Fruit fly (Drosophila melanogaster) whole organism: Measurements from ENCODE around the gene Sbp2.

Experiments used
- CG8478 ChIP-seq: fragments of >200 bp; optimal IDR thresholded peaks from 2 replicates; lab custom pipeline; 2018; ENCODE audit warnings: inconsistent platforms
- Dll ChIP-seq: fragments of >200 bp; optimal IDR thresholded peaks from 2 replicates; lab custom pipeline; 2017
- EcR ChIP-seq, 2 experiments: fragments of >200 bp; optimal IDR thresholded peaks; 2 replicates each; lab custom pipeline; 2017; ENCODE audit warnings: missing biosample characterization in 2 of 2, missing genetic modification characterization in 2 of 2, missing genetic modification reagents in 2 of 2
- pan ChIP-seq: fragments of >200 bp; optimal IDR thresholded peaks from 2 replicates; lab custom pipeline; 2017
- psq ChIP-seq: fragments of >200 bp; optimal IDR thresholded peaks from 2 replicates; lab custom pipeline; 2017
- usp ChIP-seq: fragments of >200 bp; optimal IDR thresholded peaks from 2 replicates; lab custom pipeline; 2017; ENCODE audit warnings: missing biosample characterization, missing genetic modification characterization, mixed read lengths

Gene Sbp2

DNA sequence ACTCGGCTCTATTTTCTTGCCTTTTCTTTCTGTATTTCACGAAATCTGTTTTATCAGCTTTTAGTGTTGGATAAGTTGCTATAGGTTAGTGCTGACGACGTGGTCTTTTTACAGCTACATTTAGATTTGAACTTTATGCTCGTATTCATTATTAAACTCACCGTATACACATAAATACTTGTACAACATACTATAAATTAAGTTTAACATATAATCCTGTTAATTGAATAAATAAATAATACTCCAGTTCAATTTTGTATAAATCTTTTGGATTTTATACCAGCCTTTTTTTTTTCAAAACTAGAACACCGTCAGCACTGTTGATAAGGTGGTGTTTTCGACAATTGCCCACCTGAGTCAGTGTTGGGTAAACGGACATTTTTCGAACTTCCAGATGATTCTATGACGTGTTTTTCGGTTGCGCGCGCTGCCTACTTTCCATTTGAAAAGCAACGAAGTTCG lies 5.0 kb downstream of the Sbp2 start, which contains the start of gene BI-1:
TSS of gene BI-1 (minus strand) at position 51 of the 462 bp plus-strand sequence.
- TF ChIP-seq pan (lab: Kevin White, UChicago) (no peak), CG8478 (lab: Kevin White, UChicago) (no peak), EcR (GFP tag; optimal IDR thresholded peaks at IDR 0.05; lab: Kevin White, UChicago) (no peak), Dll (lab: Kevin White, UChicago) (no peak), psq (no peak), usp (GFP tag; lab: Kevin White, UChicago) (no peak)

DNA sequence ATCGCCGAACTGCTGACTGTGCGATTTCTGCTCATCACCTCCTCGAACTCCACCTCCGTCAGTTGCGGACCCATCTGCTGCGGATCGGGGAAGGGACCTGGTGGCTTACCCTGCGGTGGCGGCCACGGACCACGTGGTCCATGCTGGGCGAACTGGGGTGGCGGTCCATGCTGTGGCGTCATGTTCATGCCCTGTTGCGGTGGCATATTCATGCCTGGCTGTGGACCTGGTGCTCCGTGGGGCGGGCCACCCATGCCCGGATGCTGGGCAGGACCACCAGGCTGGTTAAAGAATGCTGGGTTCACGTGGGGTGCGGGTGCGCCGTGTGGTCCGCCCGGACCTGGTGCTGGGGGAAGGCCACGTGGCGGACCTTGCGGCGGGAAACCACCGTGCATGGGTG lies 8.3 kb downstream of the Sbp2 start:
- no peak for TF ChIP-seq CG8478 (lab: Kevin White, UChicago)
- no peak for TF ChIP-seq usp (GFP tag; lab: Kevin White, UChicago)
- TF ChIP-seq psq: no peak
- TF ChIP-seq EcR (GFP tag; optimal IDR thresholded peaks at IDR 0.05; lab: Kevin White, UChicago): no peak
- no peak for TF ChIP-seq Dll (lab: Kevin White, UChicago)
- TF ChIP-seq pan (lab: Kevin White, UChicago): no peak

DNA sequence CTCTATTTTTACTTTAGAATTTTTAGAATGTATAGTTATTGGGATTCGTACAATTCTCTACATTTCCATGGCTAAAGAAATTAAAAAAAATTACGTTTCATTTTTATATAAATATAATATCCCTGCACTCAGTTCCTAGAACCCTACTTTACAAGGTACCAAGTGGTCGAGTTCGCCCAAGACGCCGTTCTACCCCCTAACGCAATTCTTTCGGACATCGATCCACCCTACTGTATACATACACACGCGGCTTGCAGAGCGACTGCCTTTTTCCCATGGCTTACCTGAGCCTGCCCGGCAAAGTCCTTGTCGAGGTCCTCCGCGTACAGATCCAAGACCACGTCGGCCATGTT lies 10.8 kb downstream of the Sbp2 start:
- TF ChIP-seq pan (lab: Kevin White, UChicago) (peak; percentile 45), usp (GFP tag; lab: Kevin White, UChicago) (no peak)

DNA sequence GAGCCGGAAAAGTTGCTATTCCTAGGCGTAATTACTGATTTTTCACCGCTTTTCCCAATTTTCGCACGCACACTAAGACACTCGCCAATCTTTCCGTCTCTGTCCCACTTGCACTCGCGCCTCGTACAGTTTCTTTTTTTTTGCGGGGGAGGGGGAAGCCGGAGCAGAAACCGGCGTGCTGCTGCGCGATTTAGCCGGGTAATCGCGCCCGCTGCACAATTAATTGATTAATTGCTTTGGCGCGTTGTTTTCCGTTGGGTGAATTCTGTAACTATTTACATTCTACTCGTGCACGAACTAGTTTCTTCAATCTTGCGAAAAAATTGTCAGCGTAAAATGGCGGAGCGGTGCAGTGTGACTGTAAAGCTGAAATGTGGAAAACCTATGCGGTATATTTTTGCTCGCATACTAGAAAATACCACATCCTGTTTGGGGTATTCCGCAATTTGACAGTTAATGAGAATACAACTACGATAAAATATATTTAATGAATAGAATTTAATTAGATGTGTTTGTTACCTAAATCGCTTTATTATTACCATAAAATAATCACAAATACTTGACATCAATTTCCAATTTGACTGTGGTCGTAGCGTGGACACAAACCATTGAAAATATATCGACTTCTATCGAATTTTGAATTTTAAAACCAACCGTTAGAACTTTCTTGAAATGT lies 11.3 kb downstream of the Sbp2 start, which contains the start of gene Cpsf6:
TSS of gene Cpsf6 (minus strand) at position 362 of the 676 bp plus-strand sequence.
- no peak for TF ChIP-seq Dll (lab: Kevin White, UChicago)
- TF ChIP-seq pan (lab: Kevin White, UChicago): no peak
- no peak for TF ChIP-seq EcR (GFP tag; optimal IDR thresholded peaks at IDR 0.05; lab: Kevin White, UChicago)
- peak; percentile 65 for TF ChIP-seq CG8478 (lab: Kevin White, UChicago)

DNA sequence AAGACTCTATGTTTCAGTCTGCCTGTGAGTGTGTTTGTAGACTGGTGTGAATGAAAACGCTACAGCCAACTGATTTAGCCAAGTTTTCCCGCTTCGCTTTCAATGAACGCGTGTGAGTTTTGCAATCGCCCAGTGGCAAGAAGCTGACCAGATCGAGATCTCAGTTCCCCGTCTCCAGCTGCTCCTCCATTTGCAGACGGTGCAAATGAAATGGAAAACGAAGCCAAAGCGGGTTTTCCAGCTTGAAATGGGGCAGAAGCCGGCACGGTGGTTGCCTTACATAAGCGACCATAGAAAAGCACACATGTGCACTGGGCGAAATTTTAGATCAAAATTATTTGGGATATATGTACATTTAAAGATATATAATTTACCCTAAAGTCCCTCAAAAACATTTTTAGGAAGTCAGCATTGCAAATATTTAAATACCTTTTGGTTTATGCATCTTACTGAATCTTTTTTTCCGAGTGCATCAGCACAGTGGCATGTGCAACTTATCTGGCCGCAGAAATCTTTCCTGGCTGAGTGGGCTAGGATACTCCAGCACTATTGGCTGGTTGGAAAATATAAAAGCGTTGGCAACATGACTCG lies 15.1 kb downstream of the Sbp2 start, which contains the start of gene CG43059:
TSS of gene CG43059 (minus strand) at position 51 of the 591 bp plus-strand sequence.
- no peak for TF ChIP-seq EcR (GFP tag; optimal IDR thresholded peaks at IDR 0.05; lab: Kevin White, UChicago)
- TF ChIP-seq CG8478 (lab: Kevin White, UChicago): no peak
- no peak for TF ChIP-seq usp (GFP tag; lab: Kevin White, UChicago)
- no peak for TF ChIP-seq pan (lab: Kevin White, UChicago)
- TF ChIP-seq Dll (lab: Kevin White, UChicago): no peak
- TF ChIP-seq psq: no peak

DNA sequence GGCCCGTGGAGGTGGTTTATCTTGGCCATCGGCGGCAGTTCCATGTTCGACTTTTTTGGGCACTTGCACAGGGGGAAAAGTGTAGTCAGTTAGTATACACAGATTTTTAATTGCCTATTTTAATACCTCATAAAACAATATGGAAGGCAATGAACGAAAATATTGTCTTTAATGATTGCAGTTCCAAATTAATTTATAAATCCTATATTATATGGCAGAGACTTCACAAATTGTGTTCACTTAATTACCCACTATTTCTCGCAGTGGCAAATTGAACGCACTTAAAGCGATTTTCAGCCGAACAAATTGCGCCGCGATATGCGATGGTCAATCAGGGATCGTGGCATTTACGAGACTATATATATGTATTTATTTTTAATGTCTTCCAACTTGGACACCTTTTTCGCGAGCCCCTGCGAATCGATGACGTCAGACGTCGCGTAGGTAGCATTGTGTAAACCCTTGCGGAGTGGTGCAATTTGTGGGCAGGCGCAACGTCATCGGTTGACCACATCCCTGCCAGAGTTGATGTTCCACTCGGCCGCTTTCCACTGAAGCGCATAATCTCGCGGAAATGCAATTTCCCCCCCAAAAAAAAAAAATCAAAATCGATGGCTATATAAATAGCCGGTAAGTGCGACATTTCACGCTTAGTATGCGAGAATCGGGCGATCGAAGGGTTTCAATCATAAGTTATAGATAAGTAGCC lies 16.3 kb downstream of the Sbp2 start, which contains the start of gene CG13670:
TSS of gene CG13670 (plus strand) at position 659 of the 709 bp plus-strand sequence.
- no peak for TF ChIP-seq Dll (lab: Kevin White, UChicago)
- TF ChIP-seq psq: no peak
- TF ChIP-seq EcR (GFP tag; optimal IDR thresholded peaks at IDR 0.05; lab: Kevin White, UChicago): no peak
- no peak for TF ChIP-seq usp (GFP tag; lab: Kevin White, UChicago)
- no peak for TF ChIP-seq CG8478 (lab: Kevin White, UChicago)
- no peak for TF ChIP-seq pan (lab: Kevin White, UChicago)

DNA sequence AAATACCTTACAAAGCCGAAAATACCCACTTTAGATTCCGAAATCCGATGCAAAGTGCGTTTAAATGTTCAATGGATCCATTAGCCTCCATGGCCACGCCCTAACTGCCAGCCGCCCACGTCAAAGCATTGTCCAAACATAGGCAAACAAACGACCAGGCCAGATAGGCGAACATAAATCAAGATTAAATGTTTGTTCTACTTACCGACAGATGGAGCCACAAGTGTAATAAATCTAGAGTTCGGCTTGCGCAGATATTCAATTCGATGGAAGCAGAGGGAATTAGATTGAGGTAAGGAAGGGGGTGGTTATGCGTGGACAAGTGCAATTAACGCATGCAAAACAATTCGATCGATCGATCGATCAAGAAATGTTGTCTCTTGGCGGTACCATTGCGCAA lies 19.9 kb downstream of the Sbp2 start:
- TF ChIP-seq CG8478 (lab: Kevin White, UChicago) (no peak), usp (GFP tag; lab: Kevin White, UChicago) (no peak), Dll (lab: Kevin White, UChicago) (no peak), psq (no peak), pan (lab: Kevin White, UChicago) (no peak), EcR (GFP tag; optimal IDR thresholded peaks at IDR 0.05; lab: Kevin White, UChicago) (no peak)

DNA sequence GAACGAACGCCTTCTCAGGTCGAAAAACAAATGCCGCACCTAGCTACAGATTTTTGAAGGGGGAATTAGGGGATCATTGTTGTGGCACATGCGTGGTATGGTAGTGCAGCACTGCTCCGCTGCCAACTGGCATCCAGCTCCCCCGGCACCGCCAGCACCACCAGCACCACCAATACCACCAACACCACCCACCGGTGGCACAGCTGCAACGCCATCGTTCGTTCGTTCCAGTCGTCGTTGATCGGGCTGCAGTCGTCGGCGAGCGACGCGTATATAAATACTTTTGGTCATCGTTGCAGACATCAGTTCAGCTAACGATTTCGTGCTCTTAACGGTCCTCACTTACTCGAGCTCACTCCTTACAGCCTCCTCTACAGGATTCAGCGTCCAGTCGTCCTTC lies 21.6 kb downstream of the Sbp2 start, which contains the start of gene CG34461:
TSS of gene CG34461 (plus strand) at position 301 of the 400 bp plus-strand sequence.
- TF ChIP-seq usp (GFP tag; lab: Kevin White, UChicago) (no peak), psq (no peak), pan (lab: Kevin White, UChicago) (no peak), CG8478 (lab: Kevin White, UChicago) (no peak), EcR (GFP tag; optimal IDR thresholded peaks at IDR 0.05; lab: Kevin White, UChicago) (no peak), Dll (lab: Kevin White, UChicago) (no peak)

DNA sequence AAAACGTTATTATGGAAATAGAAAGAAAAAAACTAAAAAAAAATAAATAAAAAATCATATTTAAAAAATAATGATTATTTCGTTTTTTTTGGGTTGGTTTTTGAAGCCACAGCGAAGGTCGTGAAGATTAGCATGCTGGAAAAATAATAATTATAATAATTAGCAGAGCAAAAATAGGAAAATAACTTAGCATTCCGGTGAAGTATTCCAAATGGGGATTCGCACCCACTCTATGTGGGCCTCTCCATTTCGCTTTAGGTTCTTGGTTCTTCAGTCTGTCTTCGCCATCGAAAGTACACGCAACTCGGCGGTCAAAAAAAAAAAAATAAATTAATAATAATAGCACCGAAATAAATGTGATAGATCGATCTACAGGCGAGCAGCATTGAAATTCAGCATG lies 24.3 kb downstream of the Sbp2 start, which contains the start of gene CG34462:
TSS of gene CG34462 (plus strand) at position 301 of the 400 bp plus-strand sequence.
- TF ChIP-seq pan (lab: Kevin White, UChicago) (no peak), usp (GFP tag; lab: Kevin White, UChicago) (no peak), Dll (lab: Kevin White, UChicago) (no peak), CG8478 (lab: Kevin White, UChicago) (no peak), psq (no peak), EcR (GFP tag; optimal IDR thresholded peaks at IDR 0.05; lab: Kevin White, UChicago) (no peak)

DNA sequence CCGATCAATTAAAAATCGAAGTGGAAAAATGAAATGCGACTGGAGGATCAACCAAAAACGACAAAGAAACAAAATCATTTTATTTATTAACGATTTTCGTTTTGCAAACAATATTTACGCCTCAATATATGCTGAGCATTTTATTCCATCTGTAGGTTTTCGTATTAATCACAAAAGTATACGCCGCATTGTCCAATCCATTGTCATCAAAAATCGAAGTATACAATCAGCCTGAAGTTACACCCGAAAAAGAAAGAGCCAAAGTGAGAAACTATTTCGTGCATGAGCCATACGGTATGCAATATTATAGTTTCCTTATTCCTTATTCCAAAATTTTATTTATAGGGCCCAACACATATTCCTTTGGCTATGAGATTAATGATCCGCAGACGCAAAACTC lies 25.0 kb downstream of the Sbp2 start:
- no peak for TF ChIP-seq EcR (GFP tag; optimal IDR thresholded peaks at IDR 0.05; lab: Kevin White, UChicago)
- no peak for TF ChIP-seq usp (GFP tag; lab: Kevin White, UChicago)
- TF ChIP-seq Dll (lab: Kevin White, UChicago): no peak

DNA sequence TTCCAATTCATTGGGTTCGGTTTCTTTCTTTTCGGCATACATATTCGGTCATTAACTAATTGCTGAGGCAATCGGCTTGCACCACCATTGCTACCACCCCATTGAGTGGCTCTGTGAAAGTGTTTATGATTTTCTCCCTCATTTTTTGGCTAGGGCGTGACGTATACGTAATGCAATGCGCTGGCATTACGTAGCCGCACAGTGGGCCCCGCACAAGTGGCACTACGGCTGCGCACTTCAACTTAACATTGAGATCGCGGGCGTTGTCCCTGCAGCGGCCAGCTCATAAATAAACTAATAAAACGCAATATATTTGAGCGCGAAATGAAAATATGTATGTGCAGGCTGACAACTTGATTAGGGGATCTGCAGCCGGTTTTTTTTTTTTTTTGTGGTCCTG lies 27.5 kb downstream of the Sbp2 start:
- TF ChIP-seq psq (no peak), pan (lab: Kevin White, UChicago) (no peak), Dll (lab: Kevin White, UChicago) (no peak), EcR (GFP tag; optimal IDR thresholded peaks at IDR 0.05; lab: Kevin White, UChicago) (no peak), usp (GFP tag; lab: Kevin White, UChicago) (no peak), CG8478 (lab: Kevin White, UChicago) (no peak)
